Fruit fly (Drosophila melanogaster): ENCODE results near the gene RpS2.

Gene RpS2

DNA sequence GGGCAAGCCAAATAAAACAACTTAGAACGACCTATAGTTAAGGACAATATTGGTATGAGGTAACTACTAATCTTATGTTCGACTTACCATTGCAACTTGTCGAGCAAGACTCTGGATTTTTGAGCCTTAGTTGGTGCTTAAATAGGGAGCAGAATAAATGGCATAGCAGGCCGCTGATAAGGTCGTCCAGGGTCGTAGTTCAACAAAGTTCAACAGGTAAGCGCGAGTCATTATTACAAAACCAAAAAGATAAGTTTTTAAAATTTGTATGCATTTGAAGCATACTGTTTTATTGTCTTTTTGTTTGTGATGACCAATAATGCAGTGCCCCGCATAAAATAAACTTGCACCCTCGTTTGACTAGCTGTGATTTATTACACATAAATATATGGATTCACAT lies 5.7 kb upstream of the RpS2 start, which contains the start of gene Muc30E:
Gene Muc30E (minus strand): TSS at position 101 of the 400 bp plus-strand sequence.
- TF ChIP-seq GATAd (GFP tag; optimal IDR thresholded peaks at IDR 0.05), result no peak

DNA sequence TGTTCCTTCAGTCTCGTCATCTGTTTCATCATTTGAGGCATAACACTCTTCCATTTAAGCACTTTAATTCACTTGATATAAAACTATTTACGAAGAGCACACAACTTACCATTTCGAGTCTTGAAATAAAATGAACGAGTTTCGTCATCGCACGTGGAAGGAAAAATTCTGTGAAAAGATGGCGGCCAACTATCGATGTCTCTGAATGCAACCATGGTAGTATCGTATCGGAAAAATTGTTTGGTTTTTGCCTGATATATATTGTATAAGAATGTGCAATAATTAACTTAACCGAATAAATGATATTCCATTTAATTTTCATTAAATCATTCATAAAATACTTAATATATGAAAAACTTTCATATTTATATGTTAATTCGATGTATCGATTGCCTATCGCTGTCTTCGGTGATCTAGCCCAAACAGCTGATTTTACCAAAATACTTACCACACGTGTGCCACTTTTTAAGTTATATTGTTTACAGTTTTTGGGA lies 2.4 kb downstream of the RpS2 start, which contains the start of gene Bka:
Gene Bka (plus strand): TSS at position 417 of the 494 bp plus-strand sequence.
- TF ChIP-seq br (GFP tag; optimal IDR thresholded peaks at IDR 0.05) (peak; percentile 36), Hnf4 (GFP tag; optimal IDR thresholded peaks at IDR 0.05) (peak; percentile 66), psq (GFP tag; optimal IDR thresholded peaks at IDR 0.05) (peak; percentile 21), lola (GFP tag; optimal IDR thresholded peaks at IDR 0.05) (no peak), dsf (GFP tag; optimal IDR thresholded peaks at IDR 0.05; ENCODE audit: borderline replicate concordance) (no peak), rgr (GFP tag; optimal IDR thresholded peaks at IDR 0.05) (peak; percentile 76), foxo (GFP tag; optimal IDR thresholded peaks at IDR 0.05) (peak in 1 of 2 experiments; percentile 43), jim (GFP tag; optimal IDR thresholded peaks at IDR 0.05) (no peak), sv (GFP tag; optimal IDR thresholded peaks at IDR 0.05) (peak; percentile 52), Rel (GFP tag; optimal IDR thresholded peaks at IDR 0.05) (no peak), Rel (tag; optimal IDR thresholded peaks at IDR 0.05) (peak; percentile 50), Myc (optimal IDR thresholded peaks at IDR 0.05) (peak; percentile 82), dmrt93B (GFP tag; optimal IDR thresholded peaks at IDR 0.05) (no peak), OdsH (GFP tag; optimal IDR thresholded peaks at IDR 0.05) (peak; percentile 60), tai (GFP tag; optimal IDR thresholded peaks at IDR 0.05) (no peak), HLH106 (tag; optimal IDR thresholded peaks at IDR 0.05) (peak; percentile 49), pan (optimal IDR thresholded peaks at IDR 0.05) (no peak), CG9705 (GFP tag; optimal IDR thresholded peaks at IDR 0.05) (peak; percentile 30), fru (GFP tag; optimal IDR thresholded peaks at IDR 0.05) (no peak), usp (GFP tag; optimal IDR thresholded peaks at IDR 0.05) (no peak), brk (GFP tag; optimal IDR thresholded peaks at IDR 0.05) (peak; percentile 86), Jra (GFP tag; optimal IDR thresholded peaks at IDR 0.05) (no peak), h (GFP tag; optimal IDR thresholded peaks at IDR 0.05) (peak; percentile 56), Hr78 (GFP tag; optimal IDR thresholded peaks at IDR 0.05) (no peak), GATAd (GFP tag; optimal IDR thresholded peaks at IDR 0.05) (no peak), sage (GFP tag; optimal IDR thresholded peaks at IDR 0.05) (peak; percentile 55), Dfd (GFP tag; optimal IDR thresholded peaks at IDR 0.05) (no peak), Vsx2 (GFP tag; optimal IDR thresholded peaks at IDR 0.05; ENCODE audit: partially characterized antibody) (no peak), CrebA (GFP tag; optimal IDR thresholded peaks at IDR 0.05; ENCODE audit: borderline replicate concordance) (no peak), Sp1 (GFP tag; optimal IDR thresholded peaks at IDR 0.05) (peak; percentile 76), CG32264 (GFP tag; optimal IDR thresholded peaks at IDR 0.05) (no peak)

DNA sequence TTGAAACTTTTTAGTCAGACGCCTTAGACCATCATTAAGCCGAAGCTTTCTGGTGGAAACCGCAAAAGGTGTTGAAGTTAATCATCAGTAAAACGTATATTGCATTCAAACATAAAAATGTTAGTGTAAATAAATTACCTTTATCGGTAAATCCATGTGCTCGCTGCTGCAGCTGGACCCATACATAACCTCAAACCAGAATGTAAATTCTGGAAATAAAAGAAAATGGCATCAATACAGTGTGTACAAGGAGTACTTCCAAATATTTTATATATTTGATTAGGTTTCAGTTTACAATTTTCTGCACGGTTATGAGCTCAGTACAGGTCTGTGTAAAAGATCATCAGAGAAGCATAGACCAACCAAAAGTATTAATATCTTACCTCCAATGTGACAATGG lies 3.2 kb downstream of the RpS2 start:
- TF ChIP-seq fru (GFP tag; optimal IDR thresholded peaks at IDR 0.05), result no peak
- TF ChIP-seq GATAd (GFP tag; optimal IDR thresholded peaks at IDR 0.05), result no peak
- no peak for TF ChIP-seq sage (GFP tag; optimal IDR thresholded peaks at IDR 0.05)
- no peak for TF ChIP-seq Myc (optimal IDR thresholded peaks at IDR 0.05)
- TF ChIP-seq rgr (GFP tag; optimal IDR thresholded peaks at IDR 0.05), result peak; percentile 49
- TF ChIP-seq OdsH (GFP tag; optimal IDR thresholded peaks at IDR 0.05), result no peak
- TF ChIP-seq Abd-B (GFP tag; optimal IDR thresholded peaks at IDR 0.05), result no peak
- no peak for TF ChIP-seq sv (GFP tag; optimal IDR thresholded peaks at IDR 0.05)

DNA sequence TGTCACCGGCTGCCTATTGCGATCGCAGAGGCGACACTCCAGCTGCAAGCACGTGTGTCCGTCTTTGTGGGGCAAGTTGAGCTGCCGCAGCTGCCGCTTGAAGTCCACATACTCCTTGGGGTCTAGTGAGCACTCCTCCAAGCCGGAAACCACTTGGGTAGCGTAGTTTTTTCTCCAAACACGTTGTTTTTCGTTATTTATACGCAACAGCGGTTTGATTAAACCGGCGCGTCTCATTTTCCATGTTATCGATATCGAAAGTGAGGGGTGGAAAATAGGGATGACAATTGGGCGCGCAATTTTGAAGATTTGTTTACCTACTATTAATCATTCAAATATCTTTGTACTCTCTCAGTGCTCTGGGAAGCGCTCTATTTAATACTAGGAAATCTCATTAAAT lies 4.2 kb downstream of the RpS2 start, which contains the start of gene mtDNA-helicase:
Gene mtDNA-helicase (minus strand): TSS at position 264 of the 400 bp plus-strand sequence.
- TF ChIP-seq rgr (GFP tag; optimal IDR thresholded peaks at IDR 0.05), result peak; percentile 0
- no peak for TF ChIP-seq Dfd (GFP tag; optimal IDR thresholded peaks at IDR 0.05)
- peak; percentile 5 for TF ChIP-seq Myc (optimal IDR thresholded peaks at IDR 0.05)

DNA sequence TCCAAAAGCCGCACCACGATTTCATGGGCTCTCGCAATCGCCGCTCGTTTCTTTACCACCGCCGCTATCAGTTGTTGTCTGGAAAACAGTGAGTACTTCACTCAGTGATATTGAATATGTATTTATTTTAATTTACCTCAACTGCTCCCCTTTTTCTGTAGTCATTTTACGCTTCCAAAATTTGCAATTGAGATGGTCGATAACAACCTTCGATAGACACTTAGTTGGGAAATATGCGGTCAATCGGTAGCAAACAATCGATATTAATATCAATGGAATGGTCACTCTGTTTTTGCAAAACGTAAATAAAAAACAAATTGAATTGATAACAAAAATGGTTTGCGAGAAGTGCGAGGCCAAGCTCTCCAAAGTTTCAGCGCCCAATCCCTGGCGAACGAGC lies 6.8 kb downstream of the RpS2 start, which contains the start of the genes CG34183 and CG4537:
Gene CG34183 (minus strand): TSS at position 197 of the 400 bp plus-strand sequence.
Gene CG4537 (plus strand): TSS at position 310 of the 400 bp plus-strand sequence.
- TF ChIP-seq rgr (GFP tag; optimal IDR thresholded peaks at IDR 0.05) (peak; percentile 33), CG32264 (GFP tag; optimal IDR thresholded peaks at IDR 0.05) (peak; percentile 3), h (GFP tag; optimal IDR thresholded peaks at IDR 0.05) (peak; percentile 1), GATAd (GFP tag; optimal IDR thresholded peaks at IDR 0.05) (no peak)
